1 fruit fly cellular context compared by ENCODE assay signal in the genomic region with DNA sequence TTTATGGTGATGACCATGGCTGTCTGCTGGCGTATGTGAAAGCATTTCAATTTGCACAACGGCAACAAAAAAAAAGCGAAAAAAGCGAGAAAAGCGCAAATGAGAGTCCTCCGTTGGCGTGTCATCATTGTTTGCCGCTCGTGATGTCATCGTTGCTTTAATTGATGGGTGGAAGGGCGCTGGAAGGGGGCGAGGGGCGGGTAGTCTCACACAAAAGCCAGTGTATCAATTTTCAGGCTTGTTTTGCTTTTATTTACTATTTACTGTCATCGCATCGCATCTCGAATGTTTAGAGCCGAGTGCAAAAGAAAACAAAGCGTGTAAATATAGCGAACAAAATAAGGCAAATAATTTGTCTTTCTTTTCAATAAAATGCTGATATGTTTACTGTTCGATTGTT.
TF ChIP-seq lines count a peak whose summit lies in the region.

No protein-coding gene starts in this region.

TF ChIP-seq in whole organism, embryonic, 481 proteins besides CTCF, POLR2A, EP300 and RAD21 (continued from another document and continues in another):
- TF ChIP-seq lilli (GFP tag; optimal IDR thresholded peaks at IDR 0.05; lab: Kevin White, UChicago) (no peak), pzg (GFP tag; optimal IDR thresholded peaks at IDR 0.05; lab: Kevin White, UChicago) (no peak), CG15514 (GFP tag; optimal IDR thresholded peaks at IDR 0.05; lab: Kevin White, UChicago) (peak; percentile 12), insv (GFP tag; optimal IDR thresholded peaks at IDR 0.05; lab: Kevin White, UChicago) (no peak), CG18764 (GFP tag; optimal IDR thresholded peaks at IDR 0.05; lab: Kevin White, UChicago) (peak; percentile 32), CG8359 (GFP tag; optimal IDR thresholded peaks at IDR 0.05; lab: Kevin White, UChicago; ENCODE audit: borderline replicate concordance) (peak; percentile 62), chif (GFP tag; optimal IDR thresholded peaks at IDR 0.05; lab: Kevin White, UChicago) (peak; percentile 2 to 31), otp (GFP tag; IDR thresholded peaks at IDR 0.05; lab: Robert Waterston, UW) (0 out of 3 replicates have a peak, but pooled peaks have one; percentile 55), danr (GFP tag; IDR thresholded peaks at IDR 0.05; lab: Robert Waterston, UW) (no peak), BEAF-32 (GFP tag; optimal IDR thresholded peaks at IDR 0.05; lab: Kevin White, UChicago) (no peak), CrebB (tag; optimal IDR thresholded peaks at IDR 0.05; lab: Kevin White, UChicago) (peak; percentile 50), Fer1 (GFP tag; optimal IDR thresholded peaks at IDR 0.05; lab: Kevin White, UChicago) (peak; percentile 27), hbn (GFP tag; IDR thresholded peaks at IDR 0.05; lab: Robert Waterston, UW; ENCODE audit: partially characterized antibody) (no peak), CG9876 (GFP tag; optimal IDR thresholded peaks at IDR 0.05; lab: Kevin White, UChicago) (no peak), CG31388 (GFP tag; optimal IDR thresholded peaks at IDR 0.05; lab: Kevin White, UChicago) (no peak), luna (GFP tag; optimal IDR thresholded peaks at IDR 0.05; lab: Kevin White, UChicago) (no peak), Jarid2 (GFP tag; optimal IDR thresholded peaks at IDR 0.05; lab: Kevin White, UChicago) (peak; percentile 30), CG4707 (GFP tag; optimal IDR thresholded peaks at IDR 0.05; lab: Kevin White, UChicago) (peak; percentile 22), rib (GFP tag; IDR thresholded peaks at IDR 0.05; lab: Robert Waterston, UW) (no peak), CG3838 (GFP tag; optimal IDR thresholded peaks at IDR 0.05; lab: Kevin White, UChicago) (no peak), HHEX (GFP tag; optimal IDR thresholded peaks at IDR 0.05; lab: Kevin White, UChicago) (peak; percentile 40), CG17359 (tag; optimal IDR thresholded peaks at IDR 0.05; lab: Kevin White, UChicago) (peak; percentile 79), Mrtf (GFP tag; IDR thresholded peaks at IDR 0.05; lab: Robert Waterston, UW) (peak; percentile 31; the same call in 1 of the 3 replicates), Myb (GFP tag; optimal IDR thresholded peaks at IDR 0.05; lab: Kevin White, UChicago) (no peak), CG15479 (GFP tag; optimal IDR thresholded peaks at IDR 0.05; lab: Kevin White, UChicago) (no peak), CG13424 (tag; optimal IDR thresholded peaks at IDR 0.05; lab: Kevin White, UChicago) (peak; percentile 28), CG10959 (GFP tag; IDR thresholded peaks at IDR 0.05; lab: Robert Waterston, UW) (no peak), CG12219 (GFP tag; optimal IDR thresholded peaks at IDR 0.05; lab: Kevin White, UChicago) (peak; percentile 46), ro (GFP tag; IDR thresholded peaks at IDR 0.05; lab: Robert Waterston, UW) (no peak), chinmo (GFP tag; IDR thresholded peaks at IDR 0.05; lab: Robert Waterston, UW; ENCODE audit: partially characterized antibody) (0 out of 4 replicates have a peak, but pooled peaks have one; percentile 11), CG10979 (tag; optimal IDR thresholded peaks at IDR 0.05; lab: Kevin White, UChicago) (peak; percentile 7), hkb (optimal IDR thresholded peaks at IDR 0.05; lab: Kevin White, UChicago) (no peak), hkb (GFP tag; IDR thresholded peaks at IDR 0.05; lab: Robert Waterston, UW) (peak; percentile 31; the same call in 1 of the 2 replicates), oc (tag; optimal IDR thresholded peaks at IDR 0.05; lab: Kevin White, UChicago) (peak; percentile 48), cwo (GFP tag; optimal IDR thresholded peaks at IDR 0.05; lab: Kevin White, UChicago) (no peak), BtbVII (GFP tag; optimal IDR thresholded peaks at IDR 0.05; lab: Kevin White, UChicago) (peak; percentile 20), CG33557 (GFP tag; optimal IDR thresholded peaks at IDR 0.05; lab: Kevin White, UChicago) (peak; percentile 53), tx (GFP tag; optimal IDR thresholded peaks at IDR 0.05; lab: Kevin White, UChicago) (no peak), dpn (GFP tag; optimal IDR thresholded peaks at IDR 0.05; lab: Kevin White, UChicago) (peak in 1 of 2 experiments; percentile 6), CG15601 (tag; optimal IDR thresholded peaks at IDR 0.05; lab: Kevin White, UChicago) (peak; percentile 51), MESR4 (GFP tag; optimal IDR thresholded peaks at IDR 0.05; lab: Kevin White, UChicago) (no peak), dan (GFP tag; IDR thresholded peaks at IDR 0.05; lab: Robert Waterston, UW) (no peak), Mad (GFP tag; optimal IDR thresholded peaks at IDR 0.05; lab: Kevin White, UChicago) (no peak), Hey (tag; optimal IDR thresholded peaks at IDR 0.05; lab: Kevin White, UChicago) (no peak), zfh2 (GFP tag; optimal IDR thresholded peaks at IDR 0.05; lab: Kevin White, UChicago) (no peak), br (optimal IDR thresholded peaks at IDR 0.05; lab: Kevin White, UChicago) (no peak), stwl (tag; optimal IDR thresholded peaks at IDR 0.05; lab: Kevin White, UChicago) (no peak), esg (GFP tag; conservative IDR thresholded peaks at IDR 0.05; lab: Robert Waterston, UW) (no peak), CG31365 (tag; optimal IDR thresholded peaks at IDR 0.05; lab: Kevin White, UChicago) (peak; percentile 3), CG11456 (GFP tag; IDR thresholded peaks at IDR 0.05; lab: Robert Waterston, UW) (no peak), Lhr (GFP tag; optimal IDR thresholded peaks at IDR 0.05; lab: Kevin White, UChicago) (peak; percentile 6), crc (GFP tag; optimal IDR thresholded peaks at IDR 0.05; lab: Kevin White, UChicago) (no peak), MTF-1 (GFP tag; optimal IDR thresholded peaks at IDR 0.05; lab: Kevin White, UChicago; ENCODE audit: borderline replicate concordance) (peak; percentile 94), dysf (GFP tag; IDR thresholded peaks at IDR 0.05; lab: Robert Waterston, UW) (no peak), fd96Cb (tag; optimal IDR thresholded peaks at IDR 0.05; lab: Kevin White, UChicago) (peak; percentile 59), CG4282 (GFP tag; optimal IDR thresholded peaks at IDR 0.05; lab: Kevin White, UChicago) (no peak), nerfin-2 (GFP tag; IDR thresholded peaks at IDR 0.05; lab: Robert Waterston, UW; ENCODE audit: partially characterized antibody) (no peak), hth (optimal IDR thresholded peaks at IDR 0.05; lab: Kevin White, UChicago) (no peak), CG6272 (GFP tag; IDR thresholded peaks at IDR 0.05; lab: Robert Waterston, UW) (no peak), sc (optimal IDR thresholded peaks at IDR 0.05; lab: Kevin White, UChicago) (no peak), sc (GFP tag; optimal IDR thresholded peaks at IDR 0.05; lab: Kevin White, UChicago) (peak; percentile 47), ci (GFP tag; IDR thresholded peaks at IDR 0.05; lab: Robert Waterston, UW) (peak; percentile 63; the same call in 1 of the 3 replicates), CG1602 (GFP tag; optimal IDR thresholded peaks at IDR 0.05; lab: Kevin White, UChicago) (no peak), eyg (GFP tag; optimal IDR thresholded peaks at IDR 0.05; lab: Kevin White, UChicago) (no peak), sens (GFP tag; lab: Kevin White, UChicago) (peak; percentile 57), Hsf (GFP tag; optimal IDR thresholded peaks at IDR 0.05; lab: Kevin White, UChicago) (peak; percentile 0), repo (GFP tag; optimal IDR thresholded peaks at IDR 0.05; lab: Kevin White, UChicago) (no peak), CG6813 (GFP tag; optimal IDR thresholded peaks at IDR 0.05; lab: Kevin White, UChicago) (peak; percentile 72), CG13296 (GFP tag; optimal IDR thresholded peaks at IDR 0.05; lab: Kevin White, UChicago) (peak; percentile 1), CG8765 (GFP tag; IDR thresholded peaks at IDR 0.05; lab: Robert Waterston, UW) (no peak), vnd (GFP tag; IDR thresholded peaks at IDR 0.05; lab: Robert Waterston, UW; ENCODE audit: partially characterized antibody) (no peak), fd64A (GFP tag; optimal IDR thresholded peaks at IDR 0.05; lab: Kevin White, UChicago) (peak; percentile 67), CG10543 (GFP tag; optimal IDR thresholded peaks at IDR 0.05; lab: Kevin White, UChicago) (no peak), ewg (GFP tag; optimal IDR thresholded peaks at IDR 0.05; lab: Kevin White, UChicago) (peak; percentile 35), CG13123 (GFP tag; optimal IDR thresholded peaks at IDR 0.05; lab: Kevin White, UChicago) (no peak), fd102C (GFP tag; optimal IDR thresholded peaks at IDR 0.05; lab: Kevin White, UChicago) (no peak), Side (GFP tag; optimal IDR thresholded peaks at IDR 0.05; lab: Kevin White, UChicago) (no peak), CG6765 (GFP tag; optimal IDR thresholded peaks at IDR 0.05; lab: Kevin White, UChicago) (peak; percentile 21), bigmax (GFP tag; optimal IDR thresholded peaks at IDR 0.05; lab: Kevin White, UChicago) (no peak), CG16863 (GFP tag; optimal IDR thresholded peaks at IDR 0.05; lab: Kevin White, UChicago) (no peak), h (optimal IDR thresholded peaks at IDR 0.05; lab: Kevin White, UChicago) (no peak), CG3847 (GFP tag; IDR thresholded peaks at IDR 0.05; lab: Robert Waterston, UW) (no peak), sna (GFP tag; IDR thresholded peaks at IDR 0.05; lab: Robert Waterston, UW; ENCODE audit: partially characterized antibody) (no peak), klu (GFP tag; IDR thresholded peaks at IDR 0.05; lab: Robert Waterston, UW) (no peak), CG6654 (GFP tag; optimal IDR thresholded peaks at IDR 0.05; lab: Kevin White, UChicago) (peak; percentile 13), CG12744 (GFP tag; optimal IDR thresholded peaks at IDR 0.05; lab: Kevin White, UChicago) (no peak), CG1529 (GFP tag; optimal IDR thresholded peaks at IDR 0.05; lab: Kevin White, UChicago) (peak; percentile 65), phol (tag; optimal IDR thresholded peaks at IDR 0.05; lab: Kevin White, UChicago) (peak; percentile 5), CG9932 (GFP tag; IDR thresholded peaks at IDR 0.05; lab: Robert Waterston, UW) (no peak), gem (tag; optimal IDR thresholded peaks at IDR 0.05; lab: Kevin White, UChicago) (peak; percentile 64), unpg (GFP tag; optimal IDR thresholded peaks at IDR 0.05; lab: Kevin White, UChicago) (peak; percentile 58), Doc2 (GFP tag; IDR thresholded peaks at IDR 0.05; lab: Robert Waterston, UW) (no peak), CG2712 (tag; optimal IDR thresholded peaks at IDR 0.05; lab: Kevin White, UChicago) (peak; percentile 45), CG9609 (GFP tag; optimal IDR thresholded peaks at IDR 0.05; lab: Kevin White, UChicago) (no peak), Ets65A (GFP tag; lab: Kevin White, UChicago) (no peak), seq (GFP tag; IDR thresholded peaks at IDR 0.05; lab: Robert Waterston, UW) (peak; percentile 16; the same call in 1 of the 2 replicates), bcd (GFP tag; optimal IDR thresholded peaks at IDR 0.05; lab: Kevin White, UChicago) (peak; percentile 14), zfh1 (GFP tag; IDR thresholded peaks at IDR 0.05; lab: Robert Waterston, UW) (0 out of 3 replicates have a peak, but pooled peaks have one; percentile 10), CG13894 (tag; optimal IDR thresholded peaks at IDR 0.05; lab: Kevin White, UChicago) (no peak), Hmr (GFP tag; optimal IDR thresholded peaks at IDR 0.05; lab: Kevin White, UChicago) (peak; percentile 4), Xrp1 (GFP tag; IDR thresholded peaks at IDR 0.05; lab: Robert Waterston, UW) (peak; percentile 51), CG4360 (GFP tag; IDR thresholded peaks at IDR 0.05; lab: Robert Waterston, UW) (0 out of 2 replicates have a peak, but pooled peaks have one; percentile 33), CG34376 (GFP tag; optimal IDR thresholded peaks at IDR 0.05; lab: Kevin White, UChicago) (no peak), CG18262 (tag; optimal IDR thresholded peaks at IDR 0.05; lab: Kevin White, UChicago) (peak; percentile 40), scrt (GFP tag; optimal IDR thresholded peaks at IDR 0.05; lab: Kevin White, UChicago) (peak; percentile 6), lmd (GFP tag; IDR thresholded peaks at IDR 0.05; lab: Robert Waterston, UW) (no peak), CHES-1-like (GFP tag; optimal IDR thresholded peaks at IDR 0.05; lab: Kevin White, UChicago) (no peak), Drgx (GFP tag; IDR thresholded peaks at IDR 0.05; lab: Robert Waterston, UW) (peak; percentile 42; the same call in 1 of the 2 replicates), YL-1 (GFP tag; optimal IDR thresholded peaks at IDR 0.05; lab: Kevin White, UChicago) (no peak), sim (GFP tag; IDR thresholded peaks at IDR 0.05; lab: Robert Waterston, UW) (peak; percentile 32; the same call in 1 of the 2 replicates), sqz (GFP tag; optimal IDR thresholded peaks at IDR 0.05; lab: Kevin White, UChicago) (peak; percentile 12), btn (GFP tag; optimal IDR thresholded peaks at IDR 0.05; lab: Kevin White, UChicago) (no peak), Atf-2 (GFP tag; optimal IDR thresholded peaks at IDR 0.05; lab: Kevin White, UChicago) (no peak), CG8388 (GFP tag; optimal IDR thresholded peaks at IDR 0.05; lab: Kevin White, UChicago) (peak; percentile 29), Deaf1 (tag; optimal IDR thresholded peaks at IDR 0.05; lab: Kevin White, UChicago) (no peak), tgo (GFP tag; IDR thresholded peaks at IDR 0.05; lab: Robert Waterston, UW) (no peak), D (optimal IDR thresholded peaks at IDR 0.05; lab: Kevin White, UChicago) (no peak), D (GFP tag; optimal IDR thresholded peaks at IDR 0.05; lab: Kevin White, UChicago) (peak; percentile 56), salm (tag; optimal IDR thresholded peaks at IDR 0.05; lab: Kevin White, UChicago) (peak; percentile 69), Eip74EF (GFP tag; optimal IDR thresholded peaks at IDR 0.05; lab: Kevin White, UChicago) (peak in 1 of 2 experiments; percentile 47), Gsc (GFP tag; IDR thresholded peaks at IDR 0.05; lab: Robert Waterston, UW) (no peak), bsh (GFP tag; optimal IDR thresholded peaks at IDR 0.05; lab: Kevin White, UChicago) (peak in 1 of 2 experiments; percentile 72), nmo (GFP tag; optimal IDR thresholded peaks at IDR 0.05; lab: Kevin White, UChicago) (peak; percentile 30), CG12071 (GFP tag; optimal IDR thresholded peaks at IDR 0.05; lab: Kevin White, UChicago) (peak; percentile 56), pan (optimal IDR thresholded peaks at IDR 0.05; lab: Kevin White, UChicago) (no peak), pan (GFP tag; optimal IDR thresholded peaks at IDR 0.05 in 1 of 2, IDR thresholded peaks at IDR 0.05 in 1 of 2) (peak in 1 of 2 experiments; percentile 50), lola (GFP tag; optimal IDR thresholded peaks at IDR 0.05; lab: Kevin White, UChicago) (peak in 1 of 3 experiments; percentile 42), az2 (GFP tag; optimal IDR thresholded peaks at IDR 0.05; lab: Kevin White, UChicago) (no peak)
